Worm (Caenorhabditis elegans) whole organism, L4 larva: Measurements from ENCODE around the gene nas-33.

Experiments used
- Y75B8A.6 ChIP-seq: fragments of 200-800 bp; sonication (Bioruptor generic); IDR thresholded peaks from 2 replicates; pipeline ENCODE4 v1.3.6; 2022; ENCODE audit warnings: missing genetic modification reagents, missing genetic modification characterization, missing compliant biosample characterization
- aha-1 ChIP-seq: fragments of 150-350 bp; peaks from one replicate; lab custom pipeline; 2014; ENCODE audit warnings: missing biosample characterization, missing genetic modification characterization
- aly-2 ChIP-seq: sonication (generic microtip); optimal IDR thresholded peaks from 2 replicates; lab custom pipeline; 2018; ENCODE audit warnings: missing biosample characterization, missing genetic modification characterization
- attf-4 ChIP-seq: sonication (generic microtip); optimal IDR thresholded peaks from 3 replicates; lab custom pipeline; 2017; ENCODE audit warnings: missing biosample characterization, missing genetic modification characterization
- ctbp-1 ChIP-seq: fragments of 200-800 bp; sonication (Bioruptor generic); IDR thresholded peaks from 2 replicates; pipeline ENCODE4 v1.3.6; 2022; ENCODE audit warnings: missing genetic modification reagents, missing genetic modification characterization, missing compliant biosample characterization
- daf-12 ChIP-seq: fragments of 150-350 bp; optimal IDR thresholded peaks from 2 replicates; lab custom pipeline; 2014; ENCODE audit warnings: missing biosample characterization, missing genetic modification reagents, missing genetic modification characterization
- daf-16 ChIP-seq, 3 experiments: sonication (generic microtip); optimal IDR thresholded peaks; 2 replicates each; lab custom pipeline; 2016 to 2017; ENCODE audit warnings: missing genetic modification characterization in 3 of 3, missing genetic modification reagents in 3 of 3, mild to moderate bottlenecking in 2 of 3, missing compliant biosample characterization in 2 of 3, missing biosample characterization in 1 of 3, moderate library complexity in 1 of 3
- daf-19 ChIP-seq: fragments of 200-800 bp; sonication (Bioruptor generic); conservative IDR thresholded peaks from 2 replicates; pipeline ENCODE4 v1.3.6; 2022; ENCODE audit warnings: missing genetic modification characterization, missing compliant biosample characterization
- dmd-6 ChIP-seq: fragments of 200-800 bp; sonication (Bioruptor generic); IDR thresholded peaks from 2 replicates; pipeline ENCODE4 v1.3.6; 2022; ENCODE audit warnings: missing genetic modification reagents, missing genetic modification characterization, missing compliant biosample characterization
- dmd-8 ChIP-seq: fragments of 200-800 bp; sonication (Bioruptor generic); IDR thresholded peaks from 2 replicates; pipeline ENCODE4 v1.3.6; 2022; ENCODE audit warnings: missing genetic modification characterization, missing compliant biosample characterization
- dpl-1 ChIP-seq: fragments of 150-350 bp; optimal IDR thresholded peaks from 2 replicates; lab custom pipeline; 2014; ENCODE audit warnings: missing biosample characterization, missing genetic modification reagents, missing genetic modification characterization
- hlh-11 ChIP-seq: fragments of 200-800 bp; sonication (Bioruptor generic); optimal IDR thresholded peaks from 2 replicates; lab custom pipeline; 2018; ENCODE audit warnings: mild to moderate bottlenecking, missing genetic modification characterization, missing compliant biosample characterization
- hmg-1.1 ChIP-seq: fragments of 200-800 bp; sonication (Bioruptor generic); IDR thresholded peaks from 2 replicates; pipeline ENCODE4 v1.3.6; 2022; ENCODE audit warnings: missing genetic modification reagents, missing genetic modification characterization, missing compliant biosample characterization
- lim-7 ChIP-seq: fragments of 200-800 bp; sonication (Bioruptor generic); IDR thresholded peaks from 2 replicates; pipeline ENCODE4 v1.3.6; 2022; ENCODE audit warnings: missing genetic modification characterization, missing compliant biosample characterization
- madf-9 ChIP-seq: fragments of 200-800 bp; sonication (Bioruptor generic); conservative IDR thresholded peaks from 2 replicates; pipeline ENCODE4 v1.3.6; 2022; ENCODE audit warnings: missing genetic modification reagents, missing genetic modification characterization, missing compliant biosample characterization
- mdl-1 ChIP-seq, 2 experiments: fragments of 150-350 bp in 1 of 2; sonication (generic microtip) in 1 of 2; optimal IDR thresholded peaks; 2 replicates each; lab custom pipeline; 2014 to 2017; ENCODE audit warnings: missing biosample characterization in 2 of 2, missing genetic modification characterization in 2 of 2
- mdt-29 ChIP-seq: fragments of 200-800 bp; sonication (Bioruptor generic); IDR thresholded peaks from 2 replicates; pipeline ENCODE4 v1.3.6; 2022; ENCODE audit warnings: missing genetic modification reagents, missing genetic modification characterization, missing compliant biosample characterization
- mxl-3 ChIP-seq: fragments of 200-800 bp; sonication (Bioruptor generic); optimal IDR thresholded peaks from 2 replicates; lab custom pipeline; 2018; ENCODE audit warnings: mild to moderate bottlenecking, missing genetic modification characterization, missing compliant biosample characterization
- nhr-11 ChIP-seq: fragments of 150-350 bp; optimal IDR thresholded peaks from 2 replicates; lab custom pipeline; 2014; ENCODE audit warnings: missing biosample characterization, missing genetic modification characterization
- nhr-25 ChIP-seq: sonication (generic microtip); optimal IDR thresholded peaks from 2 replicates; lab custom pipeline; 2017; ENCODE audit warnings: missing genetic modification characterization, mild to moderate bottlenecking, missing compliant biosample characterization, antibody characterized with exemption, moderate library complexity, borderline replicate concordance; ENCODE audit not compliant: insufficient read depth
- nhr-28 ChIP-seq: fragments of 150-350 bp; optimal IDR thresholded peaks from 2 replicates; lab custom pipeline; 2014; ENCODE audit warnings: missing biosample characterization, missing genetic modification characterization
- nhr-48 ChIP-seq: sonication (generic microtip); optimal IDR thresholded peaks from 2 replicates; lab custom pipeline; 2016; ENCODE audit warnings: mild to moderate bottlenecking, missing genetic modification characterization, missing compliant biosample characterization
- nhr-6 ChIP-seq: fragments of 150-350 bp; optimal IDR thresholded peaks from 2 replicates; lab custom pipeline; 2014; ENCODE audit warnings: missing biosample characterization, missing genetic modification characterization
- nhr-76 ChIP-seq: fragments of 150-350 bp; optimal IDR thresholded peaks from 2 replicates; lab custom pipeline; 2014; ENCODE audit warnings: missing biosample characterization, missing genetic modification characterization
- pha-4 ChIP-seq, 2 experiments: fragments of 150-350 bp in 1 of 2; fragments of 200-800 bp in 1 of 2; sonication (Bioruptor generic) in 1 of 2; IDR thresholded peaks in 1 of 2; optimal IDR thresholded peaks in 1 of 2; 2 replicates each; pipeline versions ENCODE4 v1.3.6 to Lab custom; 2014 to 2022; ENCODE audit warnings: missing genetic modification characterization in 2 of 2, missing genetic modification reagents in 2 of 2, missing biosample characterization in 1 of 2, missing compliant biosample characterization in 1 of 2
- pqm-1 ChIP-seq: sonication (generic microtip); optimal IDR thresholded peaks from 2 replicates; lab custom pipeline; 2017; ENCODE audit warnings: missing biosample characterization, missing genetic modification characterization
- saeg-2 ChIP-seq: fragments of 200-800 bp; sonication (Bioruptor generic); IDR thresholded peaks from 2 replicates; pipeline ENCODE4 v1.3.6; 2022; ENCODE audit warnings: missing genetic modification reagents, missing genetic modification characterization, missing compliant biosample characterization
- sdz-12 ChIP-seq: fragments of 200-800 bp; sonication (Bioruptor generic); optimal IDR thresholded peaks from 2 replicates; lab custom pipeline; 2018; ENCODE audit warnings: mild to moderate bottlenecking, missing genetic modification characterization, missing compliant biosample characterization
- set-16 ChIP-seq: fragments of 200-800 bp; sonication (Bioruptor generic); IDR thresholded peaks from 2 replicates; pipeline ENCODE4 v1.3.6; 2022; ENCODE audit warnings: missing genetic modification reagents, missing genetic modification characterization, missing compliant biosample characterization
- snpc-4 ChIP-seq: fragments of 150-350 bp; optimal IDR thresholded peaks from 2 replicates; lab custom pipeline; 2014; ENCODE audit warnings: missing biosample characterization, missing genetic modification characterization
- tag-97 ChIP-seq: fragments of 200-800 bp; sonication (Bioruptor generic); IDR thresholded peaks from 2 replicates; pipeline ENCODE4 v1.3.6; 2022; ENCODE audit warnings: missing genetic modification characterization, missing compliant biosample characterization
- unc-62 ChIP-seq, 3 experiments: fragments of 150-350 bp in 1 of 3; sonication (generic microtip); optimal IDR thresholded peaks in 2 of 3; peaks in 1 of 3; 1 replicate in 1 of 3; 2 replicates in 2 of 3; lab custom pipeline; 2014 to 2017; ENCODE audit warnings: missing biosample characterization in 3 of 3, missing genetic modification characterization in 3 of 3, missing genetic modification reagents in 3 of 3, missing genotype in 1 of 3
- zip-11 ChIP-seq: fragments of 200-800 bp; sonication (Bioruptor generic); IDR thresholded peaks from 2 replicates; pipeline ENCODE4 v1.3.6; 2022; ENCODE audit warnings: missing genetic modification characterization, missing compliant biosample characterization

Gene nas-33

ce11 chrX:6412575-6412974 lies 42.5 kb downstream of the nas-33 start, which contains the start of gene T22E5.1:
T22E5.1 (plus strand) TSS chrX:6412875.
- TF ChIP-seq snpc-4 (no peak), daf-19 (GFP tag; lab: Robert Waterston, UW) (no peak), tag-97 (GFP tag; lab: Robert Waterston, UW) (no peak), sdz-12 (GFP tag; lab: Kevin White, UChicago) (no peak)

- TF ChIP-seq mxl-3 (GFP tag; lab: Kevin White, UChicago) (peak; percentile 12), daf-12 (tag; lab: Kevin White, UChicago) (no peak), mdl-1 (tag; optimal IDR thresholded peaks at IDR 0.05; lab: Kevin White, UChicago) (peak in 1 of 2 experiments; percentile 19), daf-16 (GFP tag; optimal IDR thresholded peaks at IDR 0.05; lab: Kevin White, UChicago) (peak in 1 of 2 experiments; percentile 93), daf-16 (tag; optimal IDR thresholded peaks at IDR 0.05; lab: Kevin White, UChicago) (no peak), unc-62 (GFP tag; optimal IDR thresholded peaks at IDR 0.05 in 1 of 2; lab: Kevin White, UChicago) (no peak), unc-62 (tag; optimal IDR thresholded peaks at IDR 0.05; lab: Kevin White, UChicago) (no peak), dmd-6 (GFP tag; lab: Robert Waterston, UW) (peak; percentile 12; the same call in 1 of the 2 replicates), Y75B8A.6 (GFP tag; lab: Robert Waterston, UW) (no peak), aly-2 (tag; lab: Kevin White, UChicago) (no peak), hlh-11 (tag; lab: Kevin White, UChicago) (peak; percentile 74), nhr-25 (tag; lab: Kevin White, UChicago) (no peak), ctbp-1 (GFP tag; lab: Robert Waterston, UW) (peak; percentile 61; the same call in 1 of the 2 replicates), nhr-11 (tag; lab: Kevin White, UChicago) (peak; percentile 60)
These were observed 44.8 kb downstream of the nas-33 start, which contains the start of gene mup-2 for ce11 chrX:6410177-6410765. mup-2 (minus strand) TSS chrX:6410227.

- no peak for TF ChIP-seq dpl-1 (GFP tag; lab: Kevin White, UChicago)
- peak; percentile 73 for TF ChIP-seq set-16
These were observed 46.3 kb downstream of the nas-33 start for ce11 chrX:6408713-6409112.

- TF ChIP-seq hmg-1.1 (GFP tag; lab: Robert Waterston, UW) (no peak), nhr-28 (peak; percentile 1), pqm-1 (tag; lab: Kevin White, UChicago) (peak; percentile 76)
These were observed 46.8 kb downstream of the nas-33 start for ce11 chrX:6408286-6408685.

- TF ChIP-seq pha-4 (GFP tag; IDR thresholded peaks at IDR 0.05; lab: Robert Waterston, UW) (no peak), pha-4 (tag; optimal IDR thresholded peaks at IDR 0.05; lab: Kevin White, UChicago) (no peak), daf-16 (GFP tag; optimal IDR thresholded peaks at IDR 0.05; lab: Kevin White, UChicago) (no peak), daf-16 (tag; optimal IDR thresholded peaks at IDR 0.05; lab: Kevin White, UChicago) (peak; percentile 33), unc-62 (GFP tag; optimal IDR thresholded peaks at IDR 0.05 in 1 of 2; lab: Kevin White, UChicago) (no peak), unc-62 (tag; optimal IDR thresholded peaks at IDR 0.05; lab: Kevin White, UChicago) (no peak), nhr-76 (tag; lab: Kevin White, UChicago) (no peak), madf-9 (GFP tag; lab: Robert Waterston, UW) (no peak), zip-11 (GFP tag; lab: Robert Waterston, UW) (no peak), nhr-48 (tag; lab: Kevin White, UChicago) (no peak)
These were observed 47.3 kb downstream of the nas-33 start for ce11 chrX:6407805-6408204.

ce11 chrX:6405905-6406304 lies 49.2 kb downstream of the nas-33 start:
- TF ChIP-seq aha-1 (peak; percentile 91), lim-7 (no peak), dmd-8 (GFP tag; lab: Robert Waterston, UW) (no peak), mdt-29 (no peak), mxl-3 (GFP tag; lab: Kevin White, UChicago) (no peak), saeg-2 (GFP tag; lab: Robert Waterston, UW) (no peak), nhr-6 (tag; lab: Kevin White, UChicago) (no peak), attf-4 (tag; lab: Kevin White, UChicago) (no peak), dmd-6 (GFP tag; lab: Robert Waterston, UW) (no peak)
